Worm (Caenorhabditis elegans): ENCODE measurements around the gene M79.2.

The M79.2 gene

DNA sequence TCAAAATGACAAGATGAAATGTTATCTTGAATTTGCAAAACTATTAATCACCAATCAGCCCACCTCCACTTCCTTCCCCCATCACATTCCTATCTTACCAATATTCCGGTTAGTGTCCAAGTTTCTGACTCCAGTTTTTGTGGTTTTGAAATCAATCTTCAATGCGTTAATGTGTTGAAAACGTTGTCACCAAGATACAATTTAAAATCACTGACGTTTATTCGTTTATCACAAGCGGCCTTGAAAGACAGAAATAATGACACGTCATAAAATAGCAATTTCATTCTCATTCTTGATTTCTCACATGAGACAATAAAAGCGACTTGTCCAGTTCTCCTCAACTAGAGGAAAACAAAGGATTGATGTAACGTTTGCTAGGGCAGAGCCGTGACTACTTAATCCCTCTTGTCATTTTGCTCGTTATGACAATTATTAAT is 28.9 kb downstream of the M79.2 start (continued):
- peak; percentile 37 for TF ChIP-seq blmp-1 (tag; optimal IDR thresholded peaks at IDR 0.05)
- TF ChIP-seq elt-2 (tag; optimal IDR thresholded peaks at IDR 0.05) = no peak
- no peak for TF ChIP-seq ceh-90 (tag; optimal IDR thresholded peaks at IDR 0.05)
- TF ChIP-seq nhr-77 (tag; optimal IDR thresholded peaks at IDR 0.05) = no peak
- no peak for TF ChIP-seq C16A3.4 (tag; optimal IDR thresholded peaks at IDR 0.05)
- no peak for TF ChIP-seq nhr-12 (tag; optimal IDR thresholded peaks at IDR 0.05)
- no peak for TF ChIP-seq sptf-1 (tag; optimal IDR thresholded peaks at IDR 0.05)
- no peak for TF ChIP-seq hlh-17 (GFP tag; optimal IDR thresholded peaks at IDR 0.05; ENCODE audit: borderline replicate concordance)
- no peak for TF ChIP-seq alr-1 (tag; optimal IDR thresholded peaks at IDR 0.05; ENCODE audit: borderline replicate concordance)

DNA sequence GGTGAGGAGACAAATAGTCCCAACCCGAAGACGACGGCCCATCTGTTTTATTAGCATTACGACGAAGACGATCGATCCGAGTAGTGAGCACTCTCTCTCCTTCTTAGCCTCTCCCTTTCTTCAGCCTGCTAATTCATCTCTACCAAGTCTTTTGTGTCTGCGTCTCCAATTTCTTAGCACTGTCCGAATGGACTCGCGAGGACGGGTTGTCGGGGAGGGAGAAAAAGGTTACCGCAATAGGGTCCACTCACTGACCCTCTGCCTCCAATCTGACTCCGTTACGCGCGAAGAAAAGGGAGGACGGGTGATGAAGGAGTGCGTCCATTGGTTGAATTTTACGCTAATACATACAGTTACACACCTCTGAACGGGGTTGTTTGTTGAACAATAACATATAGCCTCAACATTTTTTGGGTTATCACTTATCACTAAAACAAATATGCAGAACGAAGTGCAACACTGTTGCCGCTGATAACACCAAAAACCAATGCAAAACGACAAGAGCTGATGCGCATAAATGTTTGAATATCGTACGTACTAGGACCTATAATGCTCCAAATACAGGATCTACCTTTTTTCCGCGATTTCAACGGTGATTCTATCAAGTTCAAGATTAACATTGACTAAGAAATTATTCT is 30.9 kb downstream of the M79.2 start:
- TF ChIP-seq nhr-90 (tag; optimal IDR thresholded peaks at IDR 0.05; ENCODE audit: poor library complexity) (no peak), sptf-1 (tag; optimal IDR thresholded peaks at IDR 0.05) (no peak), nhr-12 (tag; optimal IDR thresholded peaks at IDR 0.05) (no peak), ceh-8 (GFP tag; optimal IDR thresholded peaks at IDR 0.05) (peak; percentile 14), efl-1 (optimal IDR thresholded peaks at IDR 0.05) (peak; percentile 15 to 36), efl-1 (GFP tag; optimal IDR thresholded peaks at IDR 0.05 in 1 of 2) (no peak), ama-1 (optimal IDR thresholded peaks at IDR 0.05) (no peak), blmp-1 (tag; optimal IDR thresholded peaks at IDR 0.05) (no peak), hlh-17 (GFP tag; optimal IDR thresholded peaks at IDR 0.05; ENCODE audit: borderline replicate concordance) (no peak), nhr-47 (tag; optimal IDR thresholded peaks at IDR 0.05) (peak; percentile 26), mab-9 (GFP tag; IDR thresholded peaks at IDR 0.05) (0 out of 2 replicates have a peak, but pooled peaks have one; percentile 23), zip-4 (GFP tag; optimal IDR thresholded peaks at IDR 0.05) (no peak), sup-37 (GFP tag; optimal IDR thresholded peaks at IDR 0.05) (no peak), lin-15B (tag; optimal IDR thresholded peaks at IDR 0.05) (no peak), ces-1 (GFP tag; optimal IDR thresholded peaks at IDR 0.05) (no peak), nhr-237 (tag; optimal IDR thresholded peaks at IDR 0.05) (no peak), rnt-1 (tag; optimal IDR thresholded peaks at IDR 0.05) (peak; percentile 73), dpl-1 (GFP tag; optimal IDR thresholded peaks at IDR 0.05) (no peak), unc-130 (tag; optimal IDR thresholded peaks at IDR 0.05) (no peak), snu-23 (GFP tag; optimal IDR thresholded peaks at IDR 0.05) (peak; percentile 39), hpl-2 (GFP tag; optimal IDR thresholded peaks at IDR 0.05) (no peak), nhr-85 (tag) (no peak), fkh-4 (tag; optimal IDR thresholded peaks at IDR 0.05; ENCODE audit: borderline replicate concordance) (no peak), pax-3 (tag; optimal IDR thresholded peaks at IDR 0.05) (no peak), nhr-84 (tag; optimal IDR thresholded peaks at IDR 0.05) (no peak), jun-1 (tag; optimal IDR thresholded peaks at IDR 0.05) (no peak), egl-13 (tag; optimal IDR thresholded peaks at IDR 0.05) (no peak), lin-13 (GFP tag; optimal IDR thresholded peaks at IDR 0.05) (no peak), zag-1 (tag; optimal IDR thresholded peaks at IDR 0.05) (no peak), ztf-4 (tag; optimal IDR thresholded peaks at IDR 0.05) (no peak), nhr-19 (GFP tag; conservative IDR thresholded peaks at IDR 0.05) (0 out of 2 replicates have a peak, but pooled peaks have one; percentile 9), hlh-4 (tag; optimal IDR thresholded peaks at IDR 0.05) (no peak), F16B12.6 (tag; optimal IDR thresholded peaks at IDR 0.05) (no peak), aly-2 (tag; optimal IDR thresholded peaks at IDR 0.05) (no peak), efl-3 (GFP tag; optimal IDR thresholded peaks at IDR 0.05) (no peak), elt-3 (tag; optimal IDR thresholded peaks at IDR 0.05) (no peak), unc-62 (GFP tag; optimal IDR thresholded peaks at IDR 0.05) (no peak), egl-27 (tag; optimal IDR thresholded peaks at IDR 0.05) (no peak), dsc-1 (tag; optimal IDR thresholded peaks at IDR 0.05) (peak; percentile 72), mdl-1 (tag; optimal IDR thresholded peaks at IDR 0.05) (no peak), C34B4.2 (tag; optimal IDR thresholded peaks at IDR 0.05) (no peak), aha-1 (tag; optimal IDR thresholded peaks at IDR 0.05) (no peak), Y116A8C.19 (tag; optimal IDR thresholded peaks at IDR 0.05; ENCODE audit: borderline replicate concordance) (no peak), elt-2 (tag; optimal IDR thresholded peaks at IDR 0.05) (peak; percentile 43), fos-1 (tag; optimal IDR thresholded peaks at IDR 0.05) (no peak), alr-1 (tag; optimal IDR thresholded peaks at IDR 0.05; ENCODE audit: borderline replicate concordance) (no peak)
